Worm (Caenorhabditis elegans) whole organism, L4 larva: ENCODE data around the gene scl-19.

Experiments used
- jun-1 ChIP-seq: fragments of 150-350 bp; optimal IDR thresholded peaks from 2 replicates; lab custom pipeline; 2014; ENCODE audit warnings: missing biosample characterization, missing genetic modification reagents, missing genetic modification characterization
- nhr-25 ChIP-seq: sonication (generic microtip); optimal IDR thresholded peaks from 2 replicates; lab custom pipeline; 2017; ENCODE audit warnings: missing genetic modification characterization, mild to moderate bottlenecking, missing compliant biosample characterization, antibody characterized with exemption, moderate library complexity, borderline replicate concordance; ENCODE audit not compliant: insufficient read depth

ce11 chrV:18710045-18710490 is 21.7 kb upstream of the scl-19 start:
- TF ChIP-seq jun-1 (tag; lab: Kevin White, UChicago) (no peak), nhr-25 (tag; lab: Kevin White, UChicago) (no peak)
